Worm (Caenorhabditis elegans) whole organism, L4/young adult: ENCODE results near the gene F31E8.5.

Experiments
- W03F9.2 ChIP-seq: fragments of 150-350 bp; optimal IDR thresholded peaks from 2 replicates; lab custom pipeline; 2014; ENCODE audit warnings: missing biosample characterization, missing genetic modification characterization
- dao-5 ChIP-seq: sonication (generic microtip); optimal IDR thresholded peaks from 2 replicates; lab custom pipeline; 2016; ENCODE audit warnings: missing genotype, missing genetic modification characterization, moderate library complexity, missing compliant biosample characterization
- him-1 ChIP-seq: sonication (generic microtip); optimal IDR thresholded peaks from 2 replicates; lab custom pipeline; 2016; ENCODE audit warnings: missing genotype, missing genetic modification reagents, missing genetic modification characterization, missing compliant biosample characterization

DNA sequence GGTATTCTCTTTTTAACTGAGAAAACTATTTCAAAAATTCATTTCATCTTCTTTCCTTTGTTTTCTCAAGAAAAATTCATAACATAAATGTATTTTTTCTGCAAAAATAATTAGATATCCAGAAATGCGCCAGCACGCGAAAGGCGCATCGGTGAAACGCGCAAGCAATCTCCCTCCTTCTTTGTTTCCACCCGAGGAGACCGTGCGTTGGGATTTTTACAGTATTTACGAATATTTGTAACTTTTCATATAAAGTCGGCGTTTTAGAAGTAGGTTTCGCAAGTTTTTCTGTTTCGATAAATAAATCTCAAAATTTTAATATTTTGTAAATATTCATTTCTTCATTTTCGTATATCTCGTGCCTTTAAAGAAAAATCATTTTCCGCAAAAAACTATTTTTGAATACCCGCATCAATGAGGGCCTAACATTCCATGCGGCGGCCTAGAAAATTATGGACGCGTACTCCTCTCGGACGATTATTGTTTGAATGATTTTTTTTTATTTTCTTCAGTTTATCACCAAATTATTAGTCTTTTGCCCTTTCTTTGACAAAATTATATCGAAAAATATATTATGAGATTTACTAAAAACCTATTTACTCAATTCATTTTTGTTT is 30.5 kb downstream of the F31E8.5 start, which contains the start of gene ssup-72:
- TF ChIP-seq dao-5 (tag; lab: Kevin White, UChicago), result no peak
- TF ChIP-seq W03F9.2, result peak; percentile 75
- peak; percentile 33 for TF ChIP-seq him-1 (tag; lab: Kevin White, UChicago)
